Worm (Caenorhabditis elegans): Measurements from ENCODE around the gene miro-1.

The miro-1 gene

ce11 chrIV:4725478-4725920 is 9.9 kb upstream of the miro-1 start (continued):
- peak; percentile 99 for TF ChIP-seq Y56A3A.18 (GFP tag; IDR thresholded peaks at IDR 0.05)
- TF ChIP-seq hmg-20 (GFP tag; IDR thresholded peaks at IDR 0.05) = peak; percentile 97
- TF ChIP-seq D2030.7 (GFP tag; IDR thresholded peaks at IDR 0.05) = peak; percentile 91
- TF ChIP-seq attf-6 (GFP tag; IDR thresholded peaks at IDR 0.05) = peak; percentile 83
- TF ChIP-seq chd-7 (tag; optimal IDR thresholded peaks at IDR 0.05) = peak; percentile 67
- TF ChIP-seq hsf-1 (GFP tag; IDR thresholded peaks at IDR 0.05) = peak; percentile 95
- peak; percentile 96 for TF ChIP-seq F39B2.1 (GFP tag; IDR thresholded peaks at IDR 0.05)
- TF ChIP-seq bed-1 (GFP tag; IDR thresholded peaks at IDR 0.05) = peak; percentile 100
- peak; percentile 90 for TF ChIP-seq attf-5 (GFP tag; optimal IDR thresholded peaks at IDR 0.05)
- TF ChIP-seq B0035.1 (tag; optimal IDR thresholded peaks at IDR 0.05) = peak; percentile 76
- TF ChIP-seq egl-44 (GFP tag; IDR thresholded peaks at IDR 0.05) = peak; percentile 98
- TF ChIP-seq gei-17 (GFP tag; optimal IDR thresholded peaks at IDR 0.05) = peak; percentile 73
- peak; percentile 94 for TF ChIP-seq ztf-26 (tag; optimal IDR thresholded peaks at IDR 0.05)
- TF ChIP-seq aptf-2 (GFP tag; conservative IDR thresholded peaks at IDR 0.05) = peak; percentile 98
- TF ChIP-seq ekl-4 (GFP tag; IDR thresholded peaks at IDR 0.05) = peak; percentile 99
- TF ChIP-seq aptf-3 (GFP tag; IDR thresholded peaks at IDR 0.05) = peak; percentile 63; the same call in 1 of the 2 replicates
- TF ChIP-seq ceh-58 (GFP tag; IDR thresholded peaks at IDR 0.05) = 0 out of 2 replicates have a peak, but pooled peaks have one; percentile 87
- peak; percentile 42 for TF ChIP-seq ceh-27 (GFP tag; optimal IDR thresholded peaks at IDR 0.05)
- TF ChIP-seq egl-18 (GFP tag; IDR thresholded peaks at IDR 0.05) = peak; percentile 100
- TF ChIP-seq let-607 (tag; optimal IDR thresholded peaks at IDR 0.05) = peak; percentile 24 to 95
- TF ChIP-seq cebp-1 (GFP tag; IDR thresholded peaks at IDR 0.05) = peak; percentile 97
- peak; percentile 91 for TF ChIP-seq cebp-1 (tag; optimal IDR thresholded peaks at IDR 0.05)
- peak; percentile 95 for TF ChIP-seq B0019.2 (GFP tag; conservative IDR thresholded peaks at IDR 0.05)
- peak; percentile 100 for TF ChIP-seq nhr-120 (GFP tag; IDR thresholded peaks at IDR 0.05)
- TF ChIP-seq lin-54 (GFP tag; optimal IDR thresholded peaks at IDR 0.05) = peak; percentile 79
- TF ChIP-seq Y67H2A.10 (GFP tag; conservative IDR thresholded peaks at IDR 0.05) = peak; percentile 97
- TF ChIP-seq madf-3 (GFP tag; IDR thresholded peaks at IDR 0.05) = peak; percentile 98
- TF ChIP-seq bed-2 (GFP tag; IDR thresholded peaks at IDR 0.05) = peak; percentile 100
- TF ChIP-seq B0336.3 (GFP tag; IDR thresholded peaks at IDR 0.05) = peak; percentile 92
- TF ChIP-seq lag-1 (GFP tag; IDR thresholded peaks at IDR 0.05) = peak; percentile 100
- peak; percentile 99 for TF ChIP-seq Y95B8A.8 (GFP tag; IDR thresholded peaks at IDR 0.05)
- peak; percentile 38 for TF ChIP-seq tbp1 (GFP tag; optimal IDR thresholded peaks at IDR 0.05)
- TF ChIP-seq ZK185.1 (tag; optimal IDR thresholded peaks at IDR 0.05; ENCODE audit: poor library complexity, severe bottlenecking) = peak; percentile 49
- TF ChIP-seq ztf-28 (GFP tag; IDR thresholded peaks at IDR 0.05) = peak; percentile 99
- peak; percentile 99 for TF ChIP-seq nfyb-1 (GFP tag; IDR thresholded peaks at IDR 0.05)
- TF ChIP-seq F57C9.4 (tag; optimal IDR thresholded peaks at IDR 0.05) = peak; percentile 33
- TF ChIP-seq mcd-1 (GFP tag; IDR thresholded peaks at IDR 0.05) = peak; percentile 100
- peak; percentile 100 for TF ChIP-seq hmg-1.2 (GFP tag; IDR thresholded peaks at IDR 0.05)
- TF ChIP-seq egrh-3 (GFP tag; IDR thresholded peaks at IDR 0.05) = peak; percentile 87
- peak; percentile 80 for TF ChIP-seq atf-7 (tag; optimal IDR thresholded peaks at IDR 0.05)
- peak; percentile 94 for TF ChIP-seq somi-1 (GFP tag; optimal IDR thresholded peaks at IDR 0.05)
- TF ChIP-seq madf-10 (tag; optimal IDR thresholded peaks at IDR 0.05) = peak; percentile 80
- peak; percentile 39 for TF ChIP-seq T07F8.4 (tag; optimal IDR thresholded peaks at IDR 0.05)
- TF ChIP-seq dox-1 (GFP tag; IDR thresholded peaks at IDR 0.05) = peak; percentile 100
- TF ChIP-seq pbrm-1 (GFP tag; IDR thresholded peaks at IDR 0.05) = peak; percentile 99
- peak in 1 of 3 experiments; percentile 77 for TF ChIP-seq lin-35 (GFP tag; optimal IDR thresholded peaks at IDR 0.05)
- TF ChIP-seq madf-6 (GFP tag; IDR thresholded peaks at IDR 0.05) = peak; percentile 89
- TF ChIP-seq let-526 (GFP tag; IDR thresholded peaks at IDR 0.05) = peak; percentile 100
- peak; percentile 74 for TF ChIP-seq nhr-80 (tag; optimal IDR thresholded peaks at IDR 0.05)

All from whole organism, young adult.